Fruit fly (Drosophila melanogaster): ENCODE measurements around the gene Aven.

Gene Aven

dm6 chrX:12578701-12579372 lies 50.6 kb downstream of the Aven start (continued):
- TF ChIP-seq CHES-1-like (GFP tag; optimal IDR thresholded peaks at IDR 0.05) (no peak), CG10209 (GFP tag; optimal IDR thresholded peaks at IDR 0.05) (peak; percentile 67), CG10979 (tag; optimal IDR thresholded peaks at IDR 0.05) (peak; percentile 69), CG11560 (tag; IDR thresholded peaks at IDR 0.05) (0 out of 3 replicates have a peak, but pooled peaks have one; percentile 18), lab (GFP tag; optimal IDR thresholded peaks at IDR 0.05) (peak; percentile 70), CG30020 (tag; optimal IDR thresholded peaks at IDR 0.05) (no peak), MESR4 (GFP tag; optimal IDR thresholded peaks at IDR 0.05) (no peak), CG18764 (GFP tag; optimal IDR thresholded peaks at IDR 0.05) (no peak), CG17802 (tag; optimal IDR thresholded peaks at IDR 0.05) (peak; percentile 4), PHDP (tag; optimal IDR thresholded peaks at IDR 0.05) (peak; percentile 69), CG13424 (tag; optimal IDR thresholded peaks at IDR 0.05) (peak; percentile 80), lbe (GFP tag; optimal IDR thresholded peaks at IDR 0.05) (no peak), Kr (GFP tag; optimal IDR thresholded peaks at IDR 0.05) (no peak), CG8089 (GFP tag; optimal IDR thresholded peaks at IDR 0.05) (no peak), bsh (GFP tag; optimal IDR thresholded peaks at IDR 0.05) (peak in 1 of 2 experiments; percentile 75), CG6791 (GFP tag; IDR thresholded peaks at IDR 0.05; ENCODE audit: partially characterized antibody) (peak; percentile 33; the same call in 1 of the 3 replicates), fru (optimal IDR thresholded peaks at IDR 0.05) (no peak), Gsc (GFP tag; IDR thresholded peaks at IDR 0.05) (no peak), Sox100B (GFP tag; optimal IDR thresholded peaks at IDR 0.05) (peak; percentile 53), org-1 (GFP tag; optimal IDR thresholded peaks at IDR 0.05) (peak; percentile 28), CG12104 (GFP tag; optimal IDR thresholded peaks at IDR 0.05) (peak; percentile 31), CG17328 (GFP tag; IDR thresholded peaks at IDR 0.05) (0 out of 2 replicates have a peak, but pooled peaks have one; percentile 31), amos (GFP tag; IDR thresholded peaks at IDR 0.05; ENCODE audit: partially characterized antibody) (no peak), CG1792 (GFP tag; optimal IDR thresholded peaks at IDR 0.05) (no peak), cad (GFP tag; optimal IDR thresholded peaks at IDR 0.05) (no peak), CG6654 (GFP tag; optimal IDR thresholded peaks at IDR 0.05) (peak; percentile 24), Rfx (GFP tag; IDR thresholded peaks at IDR 0.05) (peak; percentile 51), nerfin-2 (GFP tag; IDR thresholded peaks at IDR 0.05; ENCODE audit: partially characterized antibody) (no peak), CG4328 (GFP tag; optimal IDR thresholded peaks at IDR 0.05) (no peak), CG4820 (GFP tag; optimal IDR thresholded peaks at IDR 0.05) (peak; percentile 12), CG16779 (GFP tag; IDR thresholded peaks at IDR 0.05) (no peak), CG9215 (GFP tag; IDR thresholded peaks at IDR 0.05) (peak; percentile 42), hth (optimal IDR thresholded peaks at IDR 0.05) (no peak), unpg (GFP tag; optimal IDR thresholded peaks at IDR 0.05) (peak; percentile 73), dimm (GFP tag; IDR thresholded peaks at IDR 0.05) (no peak), cato (GFP tag; optimal IDR thresholded peaks at IDR 0.05; ENCODE audit: borderline replicate concordance) (no peak), CG17361 (GFP tag; IDR thresholded peaks at IDR 0.05) (peak; percentile 66; the same call in 2 of the 3 replicates), CG2889 (GFP tag; IDR thresholded peaks at IDR 0.05) (no peak), phol (tag; optimal IDR thresholded peaks at IDR 0.05) (peak; percentile 79), sima (GFP tag; optimal IDR thresholded peaks at IDR 0.05) (no peak), Ptx1 (GFP tag; IDR thresholded peaks at IDR 0.05) (peak; percentile 51), wor (GFP tag; IDR thresholded peaks at IDR 0.05) (peak; percentile 47; the same call in 1 of the 2 replicates), CG12769 (tag; optimal IDR thresholded peaks at IDR 0.05) (no peak), ftz-f1 (GFP tag; optimal IDR thresholded peaks at IDR 0.05) (no peak), CG43689 (GFP tag; IDR thresholded peaks at IDR 0.05) (peak; percentile 27; the same call in 1 of the 2 replicates), CG6813 (GFP tag; optimal IDR thresholded peaks at IDR 0.05) (no peak), Gug (GFP tag; IDR thresholded peaks at IDR 0.05) (0 out of 4 replicates have a peak, but pooled peaks have one; percentile 32), nom (GFP tag; optimal IDR thresholded peaks at IDR 0.05) (no peak), sisA (GFP tag; IDR thresholded peaks at IDR 0.05) (peak; percentile 57), pho (GFP tag; optimal IDR thresholded peaks at IDR 0.05) (peak; percentile 11)
